Comparison of ENCODE assay signal across 4 fruit fly cellular contexts in the genomic region with DNA sequence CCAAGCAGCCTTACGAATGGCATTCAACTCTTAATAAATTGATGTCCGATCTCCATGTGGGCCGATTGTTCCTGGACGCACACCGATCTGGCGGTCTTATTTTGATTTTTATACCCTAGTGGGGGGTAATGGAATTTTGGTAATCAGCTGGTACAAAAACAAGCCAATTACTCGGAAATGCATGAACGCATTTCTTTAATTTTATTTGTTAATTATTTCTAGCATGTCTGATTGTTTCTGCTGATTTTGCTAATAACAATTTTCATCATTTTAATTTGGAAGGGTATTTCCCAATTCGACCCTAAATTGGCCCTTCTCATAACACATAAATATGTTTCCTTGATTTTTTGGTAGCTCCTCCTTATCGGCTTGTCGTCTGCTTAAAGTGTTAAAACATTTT.
TF ChIP-seq lines count a peak whose summit lies in the region.

No protein-coding gene starts in this region.

- TF ChIP-seq CTCF in whole organism, embryonic (GFP tag; optimal IDR thresholded peaks at IDR 0.05; lab: Kevin White, UChicago), result no peak

TF ChIP-seq in whole organism, embryonic, 481 proteins besides CTCF, POLR2A, EP300 and RAD21 (continues in another document):
- no peak for TF ChIP-seq Dll (GFP tag; IDR thresholded peaks at IDR 0.05; lab: Robert Waterston, UW; ENCODE audit: partially characterized antibody)
- TF ChIP-seq chm (GFP tag; IDR thresholded peaks at IDR 0.05; lab: Robert Waterston, UW), result no peak
- TF ChIP-seq Vsx1 (GFP tag; optimal IDR thresholded peaks at IDR 0.05; lab: Kevin White, UChicago), result no peak
- no peak for TF ChIP-seq sug (tag; optimal IDR thresholded peaks at IDR 0.05; lab: Kevin White, UChicago)
- no peak for TF ChIP-seq twi (tag; optimal IDR thresholded peaks at IDR 0.05; lab: Kevin White, UChicago)
- TF ChIP-seq MTF-1 (GFP tag; optimal IDR thresholded peaks at IDR 0.05; lab: Kevin White, UChicago; ENCODE audit: borderline replicate concordance), result no peak
- peak; percentile 9 for TF ChIP-seq corto (GFP tag; optimal IDR thresholded peaks at IDR 0.05; lab: Kevin White, UChicago)
- no peak for TF ChIP-seq CG9215 (GFP tag; IDR thresholded peaks at IDR 0.05; lab: Robert Waterston, UW)
- no peak for TF ChIP-seq NK7.1 (GFP tag; optimal IDR thresholded peaks at IDR 0.05; lab: Kevin White, UChicago)
- TF ChIP-seq rib (GFP tag; IDR thresholded peaks at IDR 0.05; lab: Robert Waterston, UW), result no peak
- no peak for TF ChIP-seq Awh (GFP tag; IDR thresholded peaks at IDR 0.05; lab: Robert Waterston, UW)
- no peak for TF ChIP-seq Spps (tag; optimal IDR thresholded peaks at IDR 0.05; lab: Kevin White, UChicago)
- no peak for TF ChIP-seq Dp (GFP tag; optimal IDR thresholded peaks at IDR 0.05; lab: Kevin White, UChicago)
- TF ChIP-seq grn (GFP tag; optimal IDR thresholded peaks at IDR 0.05; lab: Kevin White, UChicago), result no peak
- no peak for TF ChIP-seq CG1792 (GFP tag; optimal IDR thresholded peaks at IDR 0.05; lab: Kevin White, UChicago)
- no peak for TF ChIP-seq en (GFP tag; optimal IDR thresholded peaks at IDR 0.05; lab: Kevin White, UChicago)
- no peak for TF ChIP-seq peb (GFP tag; IDR thresholded peaks at IDR 0.05; lab: Robert Waterston, UW)
- no peak for TF ChIP-seq Ravus (GFP tag; IDR thresholded peaks at IDR 0.05; lab: Robert Waterston, UW)
- no peak for TF ChIP-seq pb (GFP tag; optimal IDR thresholded peaks at IDR 0.05; lab: Kevin White, UChicago)
- no peak for TF ChIP-seq Lim3 (GFP tag; IDR thresholded peaks at IDR 0.05; lab: Robert Waterston, UW)
- TF ChIP-seq HLH3B (GFP tag; IDR thresholded peaks at IDR 0.05; lab: Robert Waterston, UW), result no peak
- peak; percentile 4 for TF ChIP-seq lbe (GFP tag; optimal IDR thresholded peaks at IDR 0.05; lab: Kevin White, UChicago)
- TF ChIP-seq CG5245 (GFP tag; optimal IDR thresholded peaks at IDR 0.05; lab: Kevin White, UChicago), result no peak

TF ChIP-seq in whole organism, prepupa, 60 proteins besides CTCF, POLR2A, EP300 and RAD21 (continues in another document):
- peak; percentile 85 for TF ChIP-seq topi (GFP tag; optimal IDR thresholded peaks at IDR 0.05; lab: Kevin White, UChicago)
- peak; percentile 77 for TF ChIP-seq Eip75B (GFP tag; optimal IDR thresholded peaks at IDR 0.05; lab: Kevin White, UChicago)
- TF ChIP-seq lz (GFP tag; optimal IDR thresholded peaks at IDR 0.05; lab: Kevin White, UChicago), result peak; percentile 89
- TF ChIP-seq CG10631 (GFP tag; optimal IDR thresholded peaks at IDR 0.05; lab: Kevin White, UChicago), result peak; percentile 30
- TF ChIP-seq Hr39 (GFP tag; optimal IDR thresholded peaks at IDR 0.05; lab: Kevin White, UChicago), result peak; percentile 80
- TF ChIP-seq Eip93F (GFP tag; optimal IDR thresholded peaks at IDR 0.05; lab: Kevin White, UChicago), result peak; percentile 35
- peak; percentile 72 for TF ChIP-seq pdm3 (GFP tag; optimal IDR thresholded peaks at IDR 0.05; lab: Kevin White, UChicago)
- peak; percentile 88 for TF ChIP-seq Met (GFP tag; optimal IDR thresholded peaks at IDR 0.05; lab: Kevin White, UChicago)
- TF ChIP-seq CG11902 (GFP tag; optimal IDR thresholded peaks at IDR 0.05; lab: Kevin White, UChicago), result peak; percentile 70
- peak; percentile 74 for TF ChIP-seq CG8632 (GFP tag; optimal IDR thresholded peaks at IDR 0.05; lab: Kevin White, UChicago)
- peak; percentile 45 for TF ChIP-seq CG7368 (GFP tag; optimal IDR thresholded peaks at IDR 0.05; lab: Kevin White, UChicago)
- TF ChIP-seq dsx (GFP tag; optimal IDR thresholded peaks at IDR 0.05; lab: Kevin White, UChicago; ENCODE audit: poor library complexity, severe bottlenecking), result no peak
- peak; percentile 33 for TF ChIP-seq achi (GFP tag; optimal IDR thresholded peaks at IDR 0.05; lab: Kevin White, UChicago)
- TF ChIP-seq OdsH (GFP tag; optimal IDR thresholded peaks at IDR 0.05; lab: Kevin White, UChicago), result peak; percentile 10
- no peak for TF ChIP-seq CG15336 (GFP tag; IDR thresholded peaks at IDR 0.05; lab: Robert Waterston, UW)
- TF ChIP-seq net (GFP tag; optimal IDR thresholded peaks at IDR 0.05; lab: Kevin White, UChicago), result no peak
- TF ChIP-seq CG6808 (GFP tag; optimal IDR thresholded peaks at IDR 0.05; lab: Kevin White, UChicago), result no peak
- peak; percentile 64 for TF ChIP-seq CG6854 (GFP tag; optimal IDR thresholded peaks at IDR 0.05; lab: Kevin White, UChicago)
- no peak for TF ChIP-seq CG6276 (GFP tag; optimal IDR thresholded peaks at IDR 0.05; lab: Kevin White, UChicago)
- peak; percentile 57 for TF ChIP-seq Sox15 (GFP tag; optimal IDR thresholded peaks at IDR 0.05; lab: Kevin White, UChicago)
- TF ChIP-seq CG11294 (GFP tag; IDR thresholded peaks at IDR 0.05; lab: Robert Waterston, UW), result no peak
- no peak for TF ChIP-seq CG8119 (GFP tag; IDR thresholded peaks at IDR 0.05; lab: Robert Waterston, UW)

TF ChIP-seq in whole organism, pupa, 21 proteins besides CTCF, POLR2A, EP300 and RAD21:
- TF ChIP-seq CG8159 (tag; optimal IDR thresholded peaks at IDR 0.05; lab: Kevin White, UChicago) (peak; percentile 51), Pif1A (GFP tag; optimal IDR thresholded peaks at IDR 0.05; lab: Kevin White, UChicago) (peak; percentile 60), Pif1B (GFP tag; optimal IDR thresholded peaks at IDR 0.05; lab: Kevin White, UChicago) (peak; percentile 9), Snoo (tag; optimal IDR thresholded peaks at IDR 0.05; lab: Kevin White, UChicago) (peak; percentile 84), CG13204 (GFP tag; optimal IDR thresholded peaks at IDR 0.05; lab: Kevin White, UChicago) (no peak)
TF ChIP-seq in whole organism, pupa: peak in this region for 4.

TF ChIP-seq in whole organism, wandering third instar larva, 38 proteins besides CTCF, POLR2A, EP300 and RAD21:
- TF ChIP-seq dmrt93B (GFP tag; optimal IDR thresholded peaks at IDR 0.05; lab: Kevin White, UChicago) (peak; percentile 27), rgr (GFP tag; optimal IDR thresholded peaks at IDR 0.05; lab: Kevin White, UChicago) (peak; percentile 44), jim (GFP tag; optimal IDR thresholded peaks at IDR 0.05; lab: Kevin White, UChicago) (no peak), N (GFP tag; optimal IDR thresholded peaks at IDR 0.05; lab: Kevin White, UChicago) (no peak), h (GFP tag; optimal IDR thresholded peaks at IDR 0.05; lab: Kevin White, UChicago) (peak; percentile 71), ey (GFP tag; optimal IDR thresholded peaks at IDR 0.05; lab: Kevin White, UChicago) (peak; percentile 54), fru (GFP tag; optimal IDR thresholded peaks at IDR 0.05; lab: Kevin White, UChicago) (peak; percentile 73), br (GFP tag; optimal IDR thresholded peaks at IDR 0.05; lab: Kevin White, UChicago) (peak; percentile 70), GATAd (GFP tag; optimal IDR thresholded peaks at IDR 0.05; lab: Kevin White, UChicago) (no peak), CG9705 (GFP tag; optimal IDR thresholded peaks at IDR 0.05; lab: Kevin White, UChicago) (no peak), psq (GFP tag; optimal IDR thresholded peaks at IDR 0.05; lab: Kevin White, UChicago) (peak; percentile 55), foxo (GFP tag; optimal IDR thresholded peaks at IDR 0.05; lab: Kevin White, UChicago) (peak in 1 of 2 experiments; percentile 64), Rel (GFP tag; optimal IDR thresholded peaks at IDR 0.05; lab: Kevin White, UChicago) (no peak), Rel (tag; optimal IDR thresholded peaks at IDR 0.05; lab: Kevin White, UChicago) (no peak), Hr83 (GFP tag; optimal IDR thresholded peaks at IDR 0.05; lab: Kevin White, UChicago; ENCODE audit: poor library complexity, severe bottlenecking) (no peak), pan (optimal IDR thresholded peaks at IDR 0.05; lab: Kevin White, UChicago) (no peak), sv (GFP tag; optimal IDR thresholded peaks at IDR 0.05; lab: Kevin White, UChicago) (no peak), sage (GFP tag; optimal IDR thresholded peaks at IDR 0.05; lab: Kevin White, UChicago) (peak; percentile 21), dsf (GFP tag; optimal IDR thresholded peaks at IDR 0.05; lab: Kevin White, UChicago; ENCODE audit: borderline replicate concordance) (no peak), woc (GFP tag; optimal IDR thresholded peaks at IDR 0.05; lab: Kevin White, UChicago) (peak; percentile 27), CG32264 (GFP tag; optimal IDR thresholded peaks at IDR 0.05; lab: Kevin White, UChicago) (no peak), Sp1 (GFP tag; optimal IDR thresholded peaks at IDR 0.05; lab: Kevin White, UChicago) (peak; percentile 57), Hnf4 (GFP tag; optimal IDR thresholded peaks at IDR 0.05; lab: Kevin White, UChicago) (peak; percentile 52), OdsH (GFP tag; optimal IDR thresholded peaks at IDR 0.05; lab: Kevin White, UChicago) (peak; percentile 28), HLH106 (tag; optimal IDR thresholded peaks at IDR 0.05; lab: Kevin White, UChicago) (peak; percentile 65), Dif (GFP tag; optimal IDR thresholded peaks at IDR 0.05; lab: Kevin White, UChicago; ENCODE audit: partially characterized antibody) (no peak), brk (GFP tag; optimal IDR thresholded peaks at IDR 0.05; lab: Kevin White, UChicago) (peak; percentile 0)

Comparison
In these comparisons a context has a peak if more than half of its experiments do, and no peak if none do; other contexts are left out.
1. Of the 7 proteins assayed by ChIP-seq in both whole organism, embryonic and whole organism, prepupa: peak only in whole organism, embryonic: none; only in whole organism, prepupa: Blimp-1, CG6854, Hr39 and Sox102F; in both: none; in neither: 3.